Worm (Caenorhabditis elegans) whole organism, L1 larva: Measurements from ENCODE around the gene Y39B6A.27.

Experiments
- C16A3.4 ChIP-seq: fragments of 150-350 bp; optimal IDR thresholded peaks from 2 replicates; lab custom pipeline; 2014; ENCODE audit warnings: missing biosample characterization, missing genetic modification characterization
- C34B4.2 ChIP-seq: sonication (generic microtip); optimal IDR thresholded peaks from 2 replicates; lab custom pipeline; 2017; ENCODE audit warnings: mild to moderate bottlenecking, missing genetic modification characterization, missing compliant biosample characterization
- F16B12.6 ChIP-seq: fragments of 150-350 bp; optimal IDR thresholded peaks from 2 replicates; lab custom pipeline; 2014; ENCODE audit warnings: missing biosample characterization, missing genetic modification characterization
- Y116A8C.19 ChIP-seq: sonication (generic microtip); optimal IDR thresholded peaks from 2 replicates; lab custom pipeline; 2016; ENCODE audit warnings: missing compliant biosample characterization, missing genetic modification characterization, borderline replicate concordance
- aha-1 ChIP-seq: fragments of 150-350 bp; optimal IDR thresholded peaks from 2 replicates; lab custom pipeline; 2014; ENCODE audit warnings: missing biosample characterization, missing genetic modification characterization
- blmp-1 ChIP-seq: fragments of 150-350 bp; optimal IDR thresholded peaks from 2 replicates; lab custom pipeline; 2014; ENCODE audit warnings: missing biosample characterization, missing genetic modification characterization
- ceh-8 ChIP-seq: fragments of 200-800 bp; sonication (Bioruptor generic); optimal IDR thresholded peaks from 2 replicates; lab custom pipeline; 2018; ENCODE audit warnings: mild to moderate bottlenecking, missing genetic modification characterization, moderate library complexity, missing compliant biosample characterization
- ceh-82 ChIP-seq, 3 experiments: fragments of 150-350 bp in 1 of 3; sonication (generic microtip) in 2 of 3; optimal IDR thresholded peaks; 2 replicates each; lab custom pipeline; 2014 to 2017; ENCODE audit warnings: missing biosample characterization in 3 of 3, missing genetic modification characterization in 3 of 3
- ceh-88 ChIP-seq: fragments of 200-800 bp; sonication (Bioruptor generic); IDR thresholded peaks from 2 replicates; pipeline ENCODE4 v1.3.6; 2022; ENCODE audit warnings: missing genetic modification characterization, missing compliant biosample characterization
- dpl-1 ChIP-seq, 3 experiments: fragments of 150-350 bp in 2 of 3; sonication (generic microtip) in 1 of 3; optimal IDR thresholded peaks; 2 replicates each; lab custom pipeline; 2014 to 2017; ENCODE audit warnings: missing biosample characterization in 3 of 3, missing genetic modification characterization in 3 of 3, missing genetic modification reagents in 3 of 3
- dsc-1 ChIP-seq: sonication (generic microtip); optimal IDR thresholded peaks from 2 replicates; lab custom pipeline; 2016; ENCODE audit warnings: mild to moderate bottlenecking, missing genetic modification characterization, missing compliant biosample characterization
- efl-3 ChIP-seq: fragments of 200-800 bp; sonication (Bioruptor generic); optimal IDR thresholded peaks from 2 replicates; lab custom pipeline; 2018; ENCODE audit warnings: mild to moderate bottlenecking, missing genetic modification characterization, missing compliant biosample characterization
- elt-2 ChIP-seq: sonication (generic microtip); optimal IDR thresholded peaks from 2 replicates; lab custom pipeline; 2016; ENCODE audit warnings: missing genetic modification characterization, mild to moderate bottlenecking, inconsistent platforms, missing compliant biosample characterization, missing genetic modification reagents
- ets-5 ChIP-seq: fragments of 200-800 bp; sonication (Bioruptor generic); IDR thresholded peaks from 2 replicates; pipeline ENCODE4 v1.3.6; 2022; ENCODE audit warnings: missing genetic modification characterization, missing compliant biosample characterization
- fkh-10 ChIP-seq: sonication (generic microtip); optimal IDR thresholded peaks from 2 replicates; lab custom pipeline; 2017; ENCODE audit warnings: missing biosample characterization, missing genetic modification reagents, missing genetic modification characterization
- fkh-8 ChIP-seq: sonication (generic microtip); optimal IDR thresholded peaks from 2 replicates; lab custom pipeline; 2016; ENCODE audit warnings: mild to moderate bottlenecking, missing genetic modification characterization, missing compliant biosample characterization
- grh-1 ChIP-seq: fragments of 200-800 bp; sonication (Bioruptor generic); IDR thresholded peaks from 2 replicates; pipeline ENCODE4 v1.3.6; 2022; ENCODE audit warnings: missing genetic modification reagents, missing genetic modification characterization, missing compliant biosample characterization
- hlh-4 ChIP-seq: sonication (generic microtip); optimal IDR thresholded peaks from 2 replicates; lab custom pipeline; 2016; ENCODE audit warnings: mild to moderate bottlenecking, missing genetic modification characterization, missing compliant biosample characterization
- hpl-2 ChIP-seq: fragments of 150-350 bp; optimal IDR thresholded peaks from 2 replicates; lab custom pipeline; 2014; ENCODE audit warnings: missing biosample characterization, missing genetic modification reagents, missing genetic modification characterization
- irx-1 ChIP-seq: sonication (generic microtip); optimal IDR thresholded peaks from 2 replicates; lab custom pipeline; 2016; ENCODE audit warnings: missing genetic modification characterization, missing compliant biosample characterization
- isw-1 ChIP-seq: fragments of 200-800 bp; sonication (Bioruptor generic); IDR thresholded peaks from 2 replicates; pipeline ENCODE4 v1.3.6; 2022; ENCODE audit warnings: missing genetic modification characterization, missing compliant biosample characterization
- jun-1 ChIP-seq: fragments of 150-350 bp; optimal IDR thresholded peaks from 2 replicates; lab custom pipeline; 2014; ENCODE audit warnings: missing biosample characterization, missing genetic modification reagents, missing genetic modification characterization
- lin-15B ChIP-seq: fragments of 150-350 bp; sonication (generic microtip); optimal IDR thresholded peaks from 3 replicates; lab custom pipeline; 2014; ENCODE audit warnings: missing biosample characterization, missing genetic modification characterization
- lin-35 ChIP-seq, 2 experiments: fragments of 150-350 bp; optimal IDR thresholded peaks; 2 replicates each; lab custom pipeline; 2014; ENCODE audit warnings: missing biosample characterization in 2 of 2, missing genetic modification characterization in 2 of 2, missing genetic modification reagents in 2 of 2
- lir-3 ChIP-seq: sonication (generic microtip); optimal IDR thresholded peaks from 2 replicates; lab custom pipeline; 2016; ENCODE audit warnings: mild to moderate bottlenecking, missing genetic modification characterization, moderate library complexity, missing compliant biosample characterization; ENCODE audit not compliant: poor library complexity
- lsy-2 ChIP-seq, 2 experiments: fragments of 150-350 bp; optimal IDR thresholded peaks; 2 replicates each; lab custom pipeline; 2014; ENCODE audit warnings: missing biosample characterization in 2 of 2, missing genetic modification characterization in 2 of 2
- mab-9 ChIP-seq: fragments of 200-800 bp; sonication (Bioruptor generic); IDR thresholded peaks from 2 replicates; pipeline ENCODE4 v1.3.6; 2022; ENCODE audit warnings: missing genetic modification reagents, missing genetic modification characterization, missing compliant biosample characterization
- mdl-1 ChIP-seq, 2 experiments: fragments of 150-350 bp; optimal IDR thresholded peaks; 2 replicates each; lab custom pipeline; 2014 to 2017; ENCODE audit warnings: missing biosample characterization in 2 of 2, missing genetic modification characterization in 2 of 2, inconsistent platforms in 1 of 2
- mef-2 ChIP-seq: fragments of 150-350 bp; optimal IDR thresholded peaks from 2 replicates; lab custom pipeline; 2014; ENCODE audit warnings: missing biosample characterization, missing genetic modification characterization
- nhr-11 ChIP-seq: fragments of 150-350 bp; optimal IDR thresholded peaks from 2 replicates; lab custom pipeline; 2014; ENCODE audit warnings: missing biosample characterization, missing genetic modification characterization
- nhr-12 ChIP-seq: sonication (generic microtip); optimal IDR thresholded peaks from 2 replicates; lab custom pipeline; 2017; ENCODE audit warnings: missing biosample characterization, missing genetic modification characterization
- nhr-20 ChIP-seq: sonication (generic microtip); optimal IDR thresholded peaks from 2 replicates; lab custom pipeline; 2016; ENCODE audit warnings: mild to moderate bottlenecking, missing genetic modification characterization, missing compliant biosample characterization
- nhr-28 ChIP-seq: fragments of 150-350 bp; optimal IDR thresholded peaks from 2 replicates; lab custom pipeline; 2014; ENCODE audit warnings: missing biosample characterization, missing genetic modification characterization
- nhr-47 ChIP-seq: sonication (generic microtip); optimal IDR thresholded peaks from 2 replicates; lab custom pipeline; 2016; ENCODE audit warnings: mild to moderate bottlenecking, missing genetic modification characterization, moderate library complexity, missing compliant biosample characterization
- nhr-71 ChIP-seq: sonication (generic microtip); optimal IDR thresholded peaks from 2 replicates; lab custom pipeline; 2016; ENCODE audit warnings: mild to moderate bottlenecking, missing genetic modification characterization, moderate library complexity, missing compliant biosample characterization
- nhr-77 ChIP-seq: fragments of 150-350 bp; optimal IDR thresholded peaks from 2 replicates; lab custom pipeline; 2014; ENCODE audit warnings: missing biosample characterization, missing genetic modification characterization
- nhr-84 ChIP-seq: sonication (generic microtip); optimal IDR thresholded peaks from 2 replicates; lab custom pipeline; 2017; ENCODE audit warnings: missing biosample characterization, missing genetic modification characterization
- nhr-85 ChIP-seq: sonication (generic microtip); peaks from one replicate; lab custom pipeline; 2016; ENCODE audit warnings: missing genetic modification characterization, inconsistent platforms, missing compliant biosample characterization
- pqm-1 ChIP-seq: sonication (generic microtip); optimal IDR thresholded peaks from 3 replicates; lab custom pipeline; 2017; ENCODE audit warnings: missing biosample characterization, missing genetic modification characterization
- rnt-1 ChIP-seq: sonication (generic microtip); optimal IDR thresholded peaks from 2 replicates; lab custom pipeline; 2016; ENCODE audit warnings: mild to moderate bottlenecking, missing genetic modification characterization, moderate library complexity, missing compliant biosample characterization
- swsn-7 ChIP-seq: sonication (generic microtip); optimal IDR thresholded peaks from 2 replicates; lab custom pipeline; 2016; ENCODE audit warnings: missing genetic modification characterization, missing compliant biosample characterization
- tbx-2 ChIP-seq: sonication (generic microtip); optimal IDR thresholded peaks from 2 replicates; lab custom pipeline; 2016; ENCODE audit warnings: missing genetic modification characterization, missing compliant biosample characterization
- tlp-1 ChIP-seq: fragments of 150-350 bp; optimal IDR thresholded peaks from 2 replicates; lab custom pipeline; 2014; ENCODE audit warnings: missing biosample characterization, missing genetic modification characterization
- unc-30 ChIP-seq: sonication (generic microtip); optimal IDR thresholded peaks from 2 replicates; lab custom pipeline; 2017; ENCODE audit warnings: missing biosample characterization, missing genetic modification characterization
- unc-62 ChIP-seq: fragments of 150-350 bp; optimal IDR thresholded peaks from 2 replicates; lab custom pipeline; 2014; ENCODE audit warnings: missing biosample characterization, missing genetic modification reagents, missing genetic modification characterization
- unc-98 ChIP-seq: fragments of 200-800 bp; sonication (Bioruptor generic); IDR thresholded peaks from 2 replicates; pipeline ENCODE4 v1.3.6; 2022; ENCODE audit warnings: missing genetic modification characterization, missing compliant biosample characterization
- vab-15 ChIP-seq: sonication (generic microtip); optimal IDR thresholded peaks from 2 replicates; lab custom pipeline; 2017; ENCODE audit warnings: missing genotype, mild to moderate bottlenecking, missing genetic modification characterization, missing compliant biosample characterization
- ztf-11 ChIP-seq, 2 experiments: sonication (generic microtip); optimal IDR thresholded peaks; 2 replicates each; lab custom pipeline; 2016 to 2017; ENCODE audit warnings: missing genetic modification characterization in 2 of 2, missing biosample characterization in 1 of 2, missing compliant biosample characterization in 1 of 2

The Y39B6A.27 gene

ce11 chrV:19031456-19031855 lies at the start of gene Y39B6A.27:
TSS of gene Y39B6A.27 (plus strand) at chrV:19031756.
- TF ChIP-seq lin-15B (tag; lab: Kevin White, UChicago) (no peak), aha-1 (no peak), ceh-8 (GFP tag; lab: Kevin White, UChicago) (no peak), hlh-4 (no peak), fkh-10 (GFP tag; lab: Kevin White, UChicago) (no peak), lsy-2 (tag; optimal IDR thresholded peaks at IDR 0.05; lab: Kevin White, UChicago) (no peak), mab-9 (no peak), C34B4.2 (no peak), nhr-47 (tag; lab: Kevin White, UChicago) (no peak), nhr-85 (tag; lab: Kevin White, UChicago) (no peak), efl-3 (no peak), ets-5 (GFP tag; lab: Robert Waterston, UW) (no peak), vab-15 (tag; lab: Kevin White, UChicago) (no peak), jun-1 (tag; lab: Kevin White, UChicago) (no peak), ceh-88 (GFP tag; lab: Robert Waterston, UW) (no peak), Y116A8C.19 (tag; lab: Kevin White, UChicago) (no peak)

ce11 chrV:18986103-18986502 lies 45.5 kb upstream of the Y39B6A.27 start:
- TF ChIP-seq mef-2 (tag; lab: Kevin White, UChicago), result no peak

- peak; percentile 67 for TF ChIP-seq nhr-20
- TF ChIP-seq nhr-12 (tag; lab: Kevin White, UChicago), result no peak
- peak; percentile 69 for TF ChIP-seq isw-1
- peak; percentile 82 for TF ChIP-seq swsn-7 (tag; lab: Kevin White, UChicago)
- TF ChIP-seq F16B12.6, result peak; percentile 39
- peak; percentile 75 to 90 (median 89) for TF ChIP-seq ceh-82 (tag; optimal IDR thresholded peaks at IDR 0.05; lab: Kevin White, UChicago)
- TF ChIP-seq vab-15 (tag; lab: Kevin White, UChicago), result no peak
- TF ChIP-seq C16A3.4 (tag; lab: Kevin White, UChicago), result peak; percentile 43
- TF ChIP-seq mef-2 (tag; lab: Kevin White, UChicago), result no peak
- peak; percentile 77 for TF ChIP-seq dsc-1 (tag; lab: Kevin White, UChicago)
- peak; percentile 16 for TF ChIP-seq nhr-77 (tag; lab: Kevin White, UChicago)
- no peak for TF ChIP-seq pqm-1 (tag; lab: Kevin White, UChicago)
- peak in 1 of 2 experiments; percentile 46 for TF ChIP-seq ztf-11 (tag; optimal IDR thresholded peaks at IDR 0.05; lab: Kevin White, UChicago)
- TF ChIP-seq Y116A8C.19 (tag; lab: Kevin White, UChicago), result no peak
- peak; percentile 70 for TF ChIP-seq grh-1 (GFP tag; lab: Robert Waterston, UW)
- TF ChIP-seq ets-5 (GFP tag; lab: Robert Waterston, UW), result no peak
- TF ChIP-seq hpl-2 (GFP tag; lab: Kevin White, UChicago), result peak; percentile 9
- no peak for TF ChIP-seq tlp-1 (tag; lab: Kevin White, UChicago)
- TF ChIP-seq irx-1, result peak; percentile 72
- peak; percentile 72 to 82 (median 78) for TF ChIP-seq dpl-1 (GFP tag; optimal IDR thresholded peaks at IDR 0.05; lab: Kevin White, UChicago)
- TF ChIP-seq lin-15B (tag; lab: Kevin White, UChicago), result peak; percentile 38
- peak; percentile 74 to 85 for TF ChIP-seq lin-35 (GFP tag; optimal IDR thresholded peaks at IDR 0.05; lab: Kevin White, UChicago)
- peak; percentile 52 for TF ChIP-seq fkh-8 (tag; lab: Kevin White, UChicago)
- peak; percentile 42 for TF ChIP-seq nhr-11 (tag; lab: Kevin White, UChicago)
- TF ChIP-seq nhr-84, result no peak
- peak; percentile 90 for TF ChIP-seq rnt-1 (tag; lab: Kevin White, UChicago)
- peak; percentile 80 for TF ChIP-seq tbx-2 (tag; lab: Kevin White, UChicago)
- peak; percentile 55; the same call in 1 of the 2 replicates for TF ChIP-seq unc-98 (GFP tag; lab: Robert Waterston, UW)
- no peak for TF ChIP-seq lir-3
- peak; percentile 75 for TF ChIP-seq jun-1 (tag; lab: Kevin White, UChicago)
- TF ChIP-seq unc-30 (tag; lab: Kevin White, UChicago), result no peak
- peak; percentile 53 for TF ChIP-seq elt-2 (tag; lab: Kevin White, UChicago)
- TF ChIP-seq unc-62 (GFP tag; lab: Kevin White, UChicago), result no peak
- peak; percentile 42 for TF ChIP-seq blmp-1
- no peak for TF ChIP-seq nhr-28 (tag; lab: Kevin White, UChicago)
- TF ChIP-seq C34B4.2, result no peak
- TF ChIP-seq mdl-1 (tag; optimal IDR thresholded peaks at IDR 0.05; lab: Kevin White, UChicago), result peak in 1 of 2 experiments; percentile 31
- peak; percentile 86 for TF ChIP-seq nhr-71 (tag; lab: Kevin White, UChicago)
Measured at ce11 chrV:18990238-18990901, 41.2 kb upstream of the Y39B6A.27 start, which contains the start of the genes reps-1 and Y39B6A.37. TSS of gene reps-1 (minus strand) at chrV:18990500. TSS of gene Y39B6A.37 (plus strand) at chrV:18990851.
